Worm (Caenorhabditis elegans) whole organism, young adult: ENCODE data around the gene K11H12.9.

Experiments
- C06A6.2 ChIP-seq: fragments of 200-800 bp; sonication (Bioruptor generic); conservative IDR thresholded peaks from 2 replicates; pipeline ENCODE4 v1.3.6; 2022; ENCODE audit warnings: missing genetic modification characterization, missing compliant biosample characterization
- F23B12.7 ChIP-seq: sonication (generic microtip); optimal IDR thresholded peaks from 2 replicates; lab custom pipeline; 2017; ENCODE audit warnings: missing genetic modification characterization, mild to moderate bottlenecking, missing compliant biosample characterization, antibody characterized with exemption, moderate library complexity; ENCODE audit not compliant: insufficient read depth
- Y95B8A.8 ChIP-seq: fragments of 200-800 bp; sonication (Bioruptor generic); IDR thresholded peaks from 2 replicates; pipeline ENCODE4 v1.3.6; 2022; ENCODE audit warnings: missing genetic modification reagents, missing genetic modification characterization, missing compliant biosample characterization
- ama-1 ChIP-seq, 3 experiments: fragments of 150-350 bp in 1 of 3; sonication (generic microtip) in 2 of 3; optimal IDR thresholded peaks; 2 replicates each; lab custom pipeline; 2014 to 2018; ENCODE audit warnings: missing biosample characterization in 2 of 3, missing genetic modification characterization in 2 of 3, missing genetic modification reagents in 2 of 3
- ceh-58 ChIP-seq: fragments of 200-800 bp; sonication (Bioruptor generic); IDR thresholded peaks from 2 replicates; pipeline ENCODE4 v1.3.6; 2022; ENCODE audit warnings: missing genetic modification characterization, missing compliant biosample characterization
- ceh-79 ChIP-seq: sonication (generic microtip); optimal IDR thresholded peaks from 2 replicates; lab custom pipeline; 2017; ENCODE audit warnings: mild to moderate bottlenecking, missing genetic modification characterization, missing compliant biosample characterization
- ceh-91 ChIP-seq: fragments of 200-800 bp; sonication (Bioruptor generic); IDR thresholded peaks from 2 replicates; pipeline ENCODE4 v1.3.6; 2022; ENCODE audit warnings: missing genetic modification reagents, missing genetic modification characterization, missing compliant biosample characterization
- chd-7 ChIP-seq: sonication (generic microtip); optimal IDR thresholded peaks from 2 replicates; lab custom pipeline; 2016; ENCODE audit warnings: mild to moderate bottlenecking, missing genetic modification characterization, moderate library complexity, missing compliant biosample characterization
- dpl-1 ChIP-seq: fragments of 150-350 bp; optimal IDR thresholded peaks from 2 replicates; lab custom pipeline; 2014; ENCODE audit warnings: missing biosample characterization, missing genetic modification reagents, missing genetic modification characterization
- gei-17 ChIP-seq: fragments of 200-800 bp; sonication (Bioruptor generic); optimal IDR thresholded peaks from 2 replicates; lab custom pipeline; 2018; ENCODE audit warnings: mild to moderate bottlenecking, missing genetic modification characterization, missing compliant biosample characterization
- nhr-90 ChIP-seq: sonication (generic microtip); optimal IDR thresholded peaks from 2 replicates; lab custom pipeline; 2016; ENCODE audit warnings: missing genotype, mild to moderate bottlenecking, missing genetic modification characterization, missing compliant biosample characterization
- snpc-4 ChIP-seq, 5 experiments: fragments of 150-350 bp in 1 of 5; sonication (generic microtip) in 4 of 5; optimal IDR thresholded peaks; 2 replicates each; lab custom pipeline; 2014 to 2018; ENCODE audit warnings: missing genetic modification characterization in 5 of 5, missing biosample characterization in 3 of 5, antibody characterized with exemption in 2 of 5, mild to moderate bottlenecking in 2 of 5, missing compliant biosample characterization in 2 of 5, missing genotype in 2 of 5, moderate library complexity in 2 of 5, missing genetic modification reagents in 1 of 5
- unc-62 ChIP-seq: fragments of 150-350 bp; optimal IDR thresholded peaks from 2 replicates; lab custom pipeline; 2014; ENCODE audit warnings: missing biosample characterization, missing genetic modification reagents, missing genetic modification characterization

DNA sequence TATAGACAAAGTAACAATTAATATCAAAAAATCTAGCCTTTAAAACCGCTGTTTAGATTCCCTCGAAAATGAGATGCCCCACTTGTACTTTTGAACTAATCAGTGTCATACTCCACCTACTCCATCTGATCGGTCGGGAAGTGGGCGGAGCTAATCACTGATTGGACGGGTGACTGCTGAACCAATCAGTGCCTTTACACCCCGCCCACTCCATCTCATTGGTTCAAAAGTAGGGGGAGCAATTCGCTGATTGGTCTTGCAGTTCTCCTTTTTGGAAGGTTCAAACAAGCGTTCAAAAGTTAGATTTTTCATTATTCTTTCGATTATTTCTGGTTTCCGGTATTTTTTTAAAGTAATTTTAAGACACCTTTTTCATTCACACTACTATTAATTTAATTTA lies 36.3 kb upstream of the K11H12.9 start:
- TF ChIP-seq nhr-90 (tag; lab: Kevin White, UChicago) (no peak), F23B12.7 (no peak), unc-62 (GFP tag; lab: Kevin White, UChicago) (no peak), ceh-91 (GFP tag; lab: Robert Waterston, UW) (no peak), dpl-1 (GFP tag; lab: Kevin White, UChicago) (no peak), chd-7 (tag; lab: Kevin White, UChicago) (no peak), snpc-4 (GFP tag; optimal IDR thresholded peaks at IDR 0.05; lab: Kevin White, UChicago) (no peak), snpc-4 (tag; optimal IDR thresholded peaks at IDR 0.05; lab: Kevin White, UChicago) (no peak), ceh-79 (tag; lab: Kevin White, UChicago) (no peak), ceh-58 (no peak), ama-1 (optimal IDR thresholded peaks at IDR 0.05; lab: Kevin White, UChicago) (no peak), ama-1 (GFP tag; optimal IDR thresholded peaks at IDR 0.05; lab: Kevin White, UChicago) (no peak), C06A6.2 (GFP tag; lab: Robert Waterston, UW) (no peak), Y95B8A.8 (no peak), gei-17 (GFP tag; lab: Kevin White, UChicago) (no peak)
